Worm (Caenorhabditis elegans) whole organism, mixed stage, embryonic: ENCODE data around the gene C46C2.3.

Experiments
- bed-3 ChIP-seq: fragments of 200-800 bp; sonication (Bioruptor generic); optimal IDR thresholded peaks from 3 replicates; lab custom pipeline; 2018; ENCODE audit warnings: mild to moderate bottlenecking, missing genetic modification characterization, moderate library complexity, missing compliant biosample characterization
- ceh-83 ChIP-seq: fragments of 200-800 bp; sonication (Bioruptor generic); optimal IDR thresholded peaks from 2 replicates; lab custom pipeline; 2018; ENCODE audit warnings: mild to moderate bottlenecking, missing genetic modification characterization, missing compliant biosample characterization
- ces-1 ChIP-seq: fragments of 150-350 bp; optimal IDR thresholded peaks from 2 replicates; lab custom pipeline; 2014; ENCODE audit warnings: missing biosample characterization, missing genetic modification reagents, missing genetic modification characterization
- elt-1 ChIP-seq: sonication (generic microtip); optimal IDR thresholded peaks from 2 replicates; lab custom pipeline; 2017; ENCODE audit warnings: missing genetic modification characterization, mild to moderate bottlenecking, missing compliant biosample characterization, antibody characterized with exemption, moderate library complexity, borderline replicate concordance; ENCODE audit not compliant: insufficient read depth
- flh-1 ChIP-seq: fragments of 200-800 bp; sonication (Bioruptor generic); optimal IDR thresholded peaks from 2 replicates; lab custom pipeline; 2018; ENCODE audit warnings: mild to moderate bottlenecking, missing genetic modification characterization, moderate library complexity, missing compliant biosample characterization
- lin-32 ChIP-seq: fragments of 200-800 bp; sonication (Bioruptor generic); optimal IDR thresholded peaks from 2 replicates; lab custom pipeline; 2018; ENCODE audit warnings: mild to moderate bottlenecking, missing genetic modification characterization, missing compliant biosample characterization
- mab-5 ChIP-seq: fragments of 150-350 bp; optimal IDR thresholded peaks from 2 replicates; lab custom pipeline; 2014; ENCODE audit warnings: missing biosample characterization, missing genetic modification characterization
- mep-1 ChIP-seq: fragments of 150-350 bp; optimal IDR thresholded peaks from 2 replicates; lab custom pipeline; 2017; ENCODE audit warnings: missing biosample characterization, missing genetic modification reagents, missing genetic modification characterization, inconsistent platforms
- pha-4 ChIP-seq: fragments of 150-350 bp; optimal IDR thresholded peaks from 2 replicates; lab custom pipeline; 2018; ENCODE audit warnings: missing biosample characterization, missing genetic modification reagents, missing genetic modification characterization
- unc-120 ChIP-seq: sonication (generic microtip); optimal IDR thresholded peaks from 2 replicates; lab custom pipeline; 2017; ENCODE audit warnings: missing genetic modification characterization, missing compliant biosample characterization; ENCODE audit not compliant: poor library complexity, severe bottlenecking
- unc-39 ChIP-seq: fragments of 150-350 bp; optimal IDR thresholded peaks from 2 replicates; lab custom pipeline; 2014; ENCODE audit warnings: missing biosample characterization, missing genetic modification characterization
- unc-62 ChIP-seq: fragments of 150-350 bp; optimal IDR thresholded peaks from 2 replicates; lab custom pipeline; 2014; ENCODE audit warnings: missing biosample characterization, missing genetic modification reagents, missing genetic modification characterization
- ztf-11 ChIP-seq: fragments of 150-350 bp; optimal IDR thresholded peaks from 2 replicates; lab custom pipeline; 2014; ENCODE audit warnings: missing biosample characterization, missing genetic modification characterization

C46C2.3 gene

ce11 chrIV:9269796-9270195 lies 44.9 kb downstream of the C46C2.3 start, which contains the start of gene flh-3:
TSS of gene flh-3 (plus strand) at chrIV:9270096.
- TF ChIP-seq ztf-11 (no peak), ces-1 (GFP tag; lab: Kevin White, UChicago) (no peak), unc-62 (no peak), bed-3 (GFP tag; lab: Kevin White, UChicago) (no peak), lin-32 (GFP tag; lab: Kevin White, UChicago) (no peak), elt-1 (tag; lab: Kevin White, UChicago) (no peak), pha-4 (tag; lab: Kevin White, UChicago) (no peak), ceh-83 (GFP tag; lab: Kevin White, UChicago) (no peak), mep-1 (tag; lab: Kevin White, UChicago) (no peak), unc-39 (tag; lab: Kevin White, UChicago) (no peak), mab-5 (no peak)

DNA sequence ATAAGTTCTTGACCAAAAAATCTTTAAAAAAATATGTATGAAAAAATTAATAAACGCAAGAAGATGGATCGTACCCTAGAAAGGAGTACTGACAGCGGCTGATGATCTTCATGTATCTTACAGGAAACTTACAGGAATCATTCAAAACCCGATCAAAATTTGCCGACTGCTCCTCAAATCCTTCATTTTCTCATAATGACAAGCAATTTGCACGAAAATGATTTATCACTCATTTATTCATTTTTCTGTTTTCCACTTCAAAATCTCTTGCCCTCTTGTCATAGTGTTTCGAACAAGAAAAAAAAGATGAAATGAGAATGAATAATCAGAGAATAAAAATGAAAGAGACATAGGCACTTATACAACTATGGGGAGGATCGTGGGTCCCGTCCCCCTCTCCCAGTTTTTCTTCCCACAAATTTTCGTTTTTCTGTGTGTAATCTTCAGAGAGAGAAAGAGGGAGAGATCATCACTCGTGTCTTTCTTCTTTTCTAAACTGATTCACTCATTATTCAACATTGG lies 49.1 kb downstream of the C46C2.3 start, which contains the start of gene nmy-3:
TSS of gene nmy-3 (plus strand) at position 472 of the 522 bp plus-strand sequence.
- peak; percentile 10 for TF ChIP-seq unc-120
- no peak for TF ChIP-seq flh-1 (GFP tag; lab: Kevin White, UChicago)
